Fruit fly (Drosophila melanogaster) whole organism, embryonic: ENCODE measurements around the gene CG9757.
A peak's percentile ranks its signal among the peaks of the same experiment; 100 is the strongest.

ENCODE experiments used
- Bdp1 ChIP-seq: fragments of 200-800 bp; sonication (Bioruptor generic); optimal IDR thresholded peaks from 3 replicates; lab custom pipeline; 2016; ENCODE audit warnings: missing biosample characterization, missing genetic modification characterization
- Blimp-1 ChIP-seq: fragments of 200-800 bp; sonication (Bioruptor generic); optimal IDR thresholded peaks from 3 replicates; lab custom pipeline; 2018; ENCODE audit warnings: missing biosample characterization, missing genetic modification characterization, mild to moderate bottlenecking, moderate library complexity, missing genetic modification reagents
- CG10147 ChIP-seq: fragments of 200-800 bp; sonication (Bioruptor generic); optimal IDR thresholded peaks from 2 replicates; lab custom pipeline; 2019; ENCODE audit warnings: missing biosample characterization, mild to moderate bottlenecking, missing genetic modification characterization, moderate library complexity
- CG10209 ChIP-seq: fragments of 200-800 bp; sonication (Bioruptor generic); optimal IDR thresholded peaks from 3 replicates; lab custom pipeline; 2017; ENCODE audit warnings: missing biosample characterization, mild to moderate bottlenecking, missing genetic modification characterization, missing genetic modification reagents
- CG11247 ChIP-seq: fragments of 200-800 bp; sonication (Bioruptor generic); IDR thresholded peaks from 2 replicates; pipeline ENCODE4 v1.3.6; 2022; ENCODE audit warnings: missing biosample characterization, missing genetic modification characterization
- CG12219 ChIP-seq: fragments of 200-800 bp; sonication (Bioruptor generic); optimal IDR thresholded peaks from 3 replicates; lab custom pipeline; 2018; ENCODE audit warnings: missing biosample characterization, mild to moderate bottlenecking, missing genetic modification characterization
- CG13894 ChIP-seq: fragments of 200-800 bp; sonication (Bioruptor generic); optimal IDR thresholded peaks from 3 replicates; lab custom pipeline; 2018; ENCODE audit warnings: missing biosample characterization, mild to moderate bottlenecking, missing genetic modification characterization, moderate library complexity
- CG14050 ChIP-seq: fragments of 200-800 bp; sonication (Bioruptor generic); IDR thresholded peaks from 3 replicates; pipeline ENCODE4 v1.3.6; 2022; ENCODE audit warnings: missing biosample characterization, missing genetic modification characterization
- CG15011 ChIP-seq: fragments of 200-800 bp; sonication (Bioruptor generic); optimal IDR thresholded peaks from 3 replicates; lab custom pipeline; 2018; ENCODE audit warnings: missing biosample characterization, mild to moderate bottlenecking, missing genetic modification characterization
- CG15479 ChIP-seq: fragments of 200-800 bp; sonication (Bioruptor generic); optimal IDR thresholded peaks from 3 replicates; lab custom pipeline; 2019; ENCODE audit warnings: missing biosample characterization, mild to moderate bottlenecking, missing genetic modification characterization, moderate library complexity
- CG16779 ChIP-seq: fragments of 200-800 bp; sonication (Bioruptor generic); IDR thresholded peaks from 2 replicates; pipeline ENCODE4 v1.3.6; 2022; ENCODE audit warnings: missing biosample characterization, missing genetic modification characterization
- CG16813 ChIP-seq: fragments of 200-800 bp; sonication (Bioruptor generic); IDR thresholded peaks from 3 replicates; pipeline ENCODE4 v1.3.6; 2022; ENCODE audit warnings: missing biosample characterization, missing genetic modification characterization; ENCODE audit not compliant: partially characterized antibody
- CG17361 ChIP-seq: fragments of 200-800 bp; sonication (Bioruptor generic); IDR thresholded peaks from 3 replicates; pipeline ENCODE4 v1.3.6; 2022; ENCODE audit warnings: missing biosample characterization, missing genetic modification characterization
- CG17612 ChIP-seq: fragments of 200-800 bp; sonication (Bioruptor generic); IDR thresholded peaks from 2 replicates; pipeline ENCODE4 v1.3.6; 2022; ENCODE audit warnings: missing biosample characterization, missing genetic modification characterization
- CG17912 ChIP-seq: fragments of 200-800 bp; sonication (Bioruptor generic); optimal IDR thresholded peaks from 2 replicates; lab custom pipeline; 2018; ENCODE audit warnings: missing biosample characterization, mild to moderate bottlenecking, missing genetic modification characterization
- CG18764 ChIP-seq: fragments of 200-800 bp; sonication (Bioruptor generic); optimal IDR thresholded peaks from 3 replicates; lab custom pipeline; 2016; ENCODE audit warnings: missing biosample characterization, missing genetic modification characterization
- CG31224 ChIP-seq: fragments of 200-800 bp; sonication (Bioruptor generic); IDR thresholded peaks from 2 replicates; pipeline ENCODE4 v1.3.6; 2022; ENCODE audit warnings: missing biosample characterization, missing genetic modification characterization
- CG3281 ChIP-seq: fragments of 200-800 bp; sonication (Bioruptor generic); optimal IDR thresholded peaks from 3 replicates; lab custom pipeline; 2017; ENCODE audit warnings: missing biosample characterization, mild to moderate bottlenecking, missing genetic modification characterization
- CG34224 ChIP-seq: fragments of 200-800 bp; sonication (Bioruptor generic); IDR thresholded peaks from 3 replicates; pipeline ENCODE4 v1.3.6; 2022; ENCODE audit warnings: missing biosample characterization, missing genetic modification characterization; ENCODE audit not compliant: partially characterized antibody
- CG4360 ChIP-seq: fragments of 200-800 bp; sonication (Bioruptor generic); IDR thresholded peaks from 2 replicates; pipeline ENCODE4 v1.3.6; 2022; ENCODE audit warnings: missing biosample characterization, missing genetic modification characterization
- CG4617 ChIP-seq: fragments of 200-800 bp; sonication (Bioruptor generic); optimal IDR thresholded peaks from 3 replicates; lab custom pipeline; 2016; ENCODE audit warnings: missing biosample characterization, missing genetic modification characterization, borderline replicate concordance
- E2f2 ChIP-seq: fragments of 200-800 bp; sonication (Bioruptor generic); IDR thresholded peaks from 2 replicates; pipeline ENCODE4 v1.3.6; 2022; ENCODE audit warnings: missing biosample characterization, missing genetic modification characterization
- ERR ChIP-seq: fragments of 200-800 bp; sonication (Bioruptor generic); optimal IDR thresholded peaks from 2 replicates; lab custom pipeline; 2016; ENCODE audit warnings: missing biosample characterization, missing genetic modification characterization
- Fer3 ChIP-seq: fragments of 200-800 bp; sonication (Bioruptor generic); optimal IDR thresholded peaks from 2 replicates; lab custom pipeline; 2018; ENCODE audit warnings: missing biosample characterization, mild to moderate bottlenecking, missing genetic modification characterization, moderate library complexity
- GATAe ChIP-seq: fragments of 200-800 bp; sonication (Bioruptor generic); conservative IDR thresholded peaks from 2 replicates; pipeline ENCODE4 v1.3.6; 2022; ENCODE audit warnings: missing biosample characterization, missing genetic modification characterization
- Jarid2 ChIP-seq: fragments of 200-800 bp; sonication (Bioruptor generic); optimal IDR thresholded peaks from 3 replicates; lab custom pipeline; 2017; ENCODE audit warnings: mild to moderate bottlenecking, missing biosample characterization, missing genetic modification reagents, missing genetic modification characterization
- Opbp ChIP-seq: fragments of 200-800 bp; sonication (Bioruptor generic); IDR thresholded peaks from 3 replicates; pipeline ENCODE4 v1.3.6; 2022; ENCODE audit warnings: missing biosample characterization, missing genetic modification characterization; ENCODE audit not compliant: partially characterized antibody
- Scr ChIP-seq: fragments of 200-800 bp; sonication (Bioruptor generic); IDR thresholded peaks from 2 replicates; pipeline ENCODE4 v1.3.6; 2022; ENCODE audit warnings: missing biosample characterization, missing genetic modification characterization; ENCODE audit not compliant: partially characterized antibody
- Sry-δ ChIP-seq: fragments of 200-800 bp; sonication (Bioruptor generic); optimal IDR thresholded peaks from 2 replicates; lab custom pipeline; 2016; ENCODE audit warnings: missing biosample characterization, missing genetic modification characterization
- Usf ChIP-seq: fragments of 200-800 bp; sonication (Bioruptor generic); optimal IDR thresholded peaks from 2 replicates; lab custom pipeline; 2017; ENCODE audit warnings: missing genotype, missing biosample characterization, missing genetic modification characterization
- Vsx1 ChIP-seq: fragments of 200-800 bp; sonication (Bioruptor generic); optimal IDR thresholded peaks from 2 replicates; lab custom pipeline; 2017; ENCODE audit warnings: missing biosample characterization, mild to moderate bottlenecking, missing genetic modification characterization, missing genetic modification reagents
- YL-1 ChIP-seq: fragments of 200-800 bp; sonication (Bioruptor generic); optimal IDR thresholded peaks from 3 replicates; lab custom pipeline; 2017; ENCODE audit warnings: missing biosample characterization, mild to moderate bottlenecking, missing genetic modification characterization
- chif ChIP-seq, 2 experiments: fragments of 200-800 bp; sonication (Bioruptor generic); optimal IDR thresholded peaks; 3 replicates each; lab custom pipeline; 2016; ENCODE audit warnings: missing biosample characterization in 2 of 2, missing genetic modification characterization in 2 of 2
- ci ChIP-seq: fragments of 200-800 bp; sonication (Bioruptor generic); IDR thresholded peaks from 3 replicates; pipeline ENCODE4 v1.3.6; 2022; ENCODE audit warnings: missing biosample characterization, missing genetic modification characterization
- dati ChIP-seq: fragments of 200-800 bp; sonication (Bioruptor generic); IDR thresholded peaks from 2 replicates; pipeline ENCODE4 v1.3.6; 2022; ENCODE audit warnings: missing biosample characterization, missing genetic modification characterization
- fd3F ChIP-seq: fragments of 200-800 bp; sonication (Bioruptor generic); optimal IDR thresholded peaks from 2 replicates; lab custom pipeline; 2018; ENCODE audit warnings: missing biosample characterization, mild to moderate bottlenecking, missing genetic modification characterization, moderate library complexity
- gem ChIP-seq: fragments of 200-800 bp; sonication (Bioruptor generic); optimal IDR thresholded peaks from 2 replicates; lab custom pipeline; 2019; ENCODE audit warnings: missing biosample characterization, mild to moderate bottlenecking, missing genetic modification characterization, moderate library complexity
- her ChIP-seq: fragments of 200-800 bp; sonication (Bioruptor generic); optimal IDR thresholded peaks from 2 replicates; lab custom pipeline; 2016; ENCODE audit warnings: missing biosample characterization, missing genetic modification characterization
- lov ChIP-seq, 2 experiments: fragments of 200-800 bp in 1 of 2; fragments of >200 bp in 1 of 2; sonication (Bioruptor generic) in 1 of 2; IDR thresholded peaks in 1 of 2; optimal IDR thresholded peaks in 1 of 2; 2 replicates in 1 of 2; 3 replicates in 1 of 2; pipeline versions ENCODE4 v1.3.6 to Lab custom; 2017 to 2022; ENCODE audit warnings: missing biosample characterization in 1 of 2, missing genetic modification characterization in 1 of 2
- luna ChIP-seq: fragments of 200-800 bp; sonication (Bioruptor generic); optimal IDR thresholded peaks from 2 replicates; lab custom pipeline; 2016; ENCODE audit warnings: missing biosample characterization, missing genetic modification characterization
- mld ChIP-seq: fragments of 200-800 bp; sonication (Bioruptor generic); IDR thresholded peaks from 3 replicates; pipeline ENCODE4 v1.3.6; 2022; ENCODE audit warnings: missing biosample characterization, missing genetic modification characterization; ENCODE audit not compliant: partially characterized antibody
- org-1 ChIP-seq: fragments of 200-800 bp; sonication (Bioruptor generic); optimal IDR thresholded peaks from 2 replicates; lab custom pipeline; 2017; ENCODE audit warnings: missing biosample characterization, missing genetic modification characterization
- otp ChIP-seq: fragments of 200-800 bp; sonication (Bioruptor generic); IDR thresholded peaks from 3 replicates; pipeline ENCODE4, ENCODE4 v1.3.6; 2022; ENCODE audit warnings: missing biosample characterization, missing genetic modification characterization
- slou ChIP-seq: fragments of 200-800 bp; sonication (Bioruptor generic); optimal IDR thresholded peaks from 3 replicates; lab custom pipeline; 2016; ENCODE audit warnings: missing biosample characterization, missing genetic modification characterization
- tgo ChIP-seq: fragments of 200-800 bp; sonication (Bioruptor generic); IDR thresholded peaks from 3 replicates; pipeline ENCODE4 v1.3.6; 2022; ENCODE audit warnings: missing biosample characterization, missing genetic modification characterization
- unc-4 ChIP-seq: fragments of 200-800 bp; sonication (Bioruptor generic); IDR thresholded peaks from 2 replicates; pipeline ENCODE4 v1.3.6; 2022; ENCODE audit warnings: missing biosample characterization, missing genetic modification characterization; ENCODE audit not compliant: partially characterized antibody
- zfh2 ChIP-seq: fragments of 200-800 bp; sonication (Bioruptor generic); optimal IDR thresholded peaks from 2 replicates; lab custom pipeline; 2016; ENCODE audit warnings: missing biosample characterization, missing genetic modification characterization

The CG9757 gene

DNA sequence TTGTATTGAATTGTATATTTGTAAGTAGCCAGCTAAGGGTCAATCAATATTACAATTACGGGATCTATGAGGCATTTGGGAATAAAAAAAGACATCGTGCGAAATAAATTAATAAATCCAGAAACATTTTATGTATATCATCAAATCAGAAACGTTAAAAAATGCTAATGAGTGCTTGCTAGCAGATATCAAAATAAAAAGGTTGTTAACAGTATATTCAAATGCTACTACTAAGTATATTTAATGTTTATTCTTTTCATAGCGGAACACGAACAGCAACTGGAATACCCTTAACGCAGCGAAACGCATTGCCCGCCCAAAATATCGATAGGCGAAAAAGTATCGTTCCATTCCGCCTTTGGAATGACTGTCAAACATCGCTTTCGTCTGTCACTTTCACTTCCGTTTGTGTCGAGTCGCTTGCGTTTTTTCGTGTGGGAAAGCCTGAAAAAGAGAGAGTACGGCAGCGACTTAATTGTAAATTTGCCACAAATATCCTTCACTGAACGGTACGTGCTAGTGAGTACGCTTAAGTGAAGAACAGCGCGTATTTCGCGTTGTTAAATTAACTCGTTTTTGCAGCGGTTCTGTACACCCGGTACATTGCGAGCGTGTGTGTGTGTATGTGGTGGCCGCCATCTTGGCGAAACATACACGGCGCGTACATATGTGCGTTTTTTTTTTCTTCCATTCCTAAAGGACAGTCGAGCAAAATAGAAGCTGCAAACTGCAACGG, 48.9 kb upstream of the CG9757 start, which contains the start of gene B52 (continued):
- TF ChIP-seq dati (GFP tag; lab: Robert Waterston, UW) (0 out of 2 replicates have a peak, but pooled peaks have one; percentile 40), lov (optimal IDR thresholded peaks at IDR 0.05; lab: Kevin White, UChicago) (no peak), lov (GFP tag; IDR thresholded peaks at IDR 0.05; lab: Robert Waterston, UW) (peak; percentile 69; the same call in 1 of the 3 replicates), org-1 (GFP tag; lab: Kevin White, UChicago) (peak; percentile 44), CG16779 (GFP tag; lab: Robert Waterston, UW) (peak; percentile 61), Bdp1 (peak; percentile 45), CG12219 (GFP tag; lab: Kevin White, UChicago) (peak; percentile 62), Scr (GFP tag; lab: Robert Waterston, UW) (peak; percentile 55), Usf (no peak), mld (GFP tag; lab: Robert Waterston, UW) (0 out of 3 replicates have a peak, but pooled peaks have one; percentile 24), Sry-δ (GFP tag; lab: Kevin White, UChicago) (peak; percentile 60), Vsx1 (peak; percentile 62), chif (GFP tag; optimal IDR thresholded peaks at IDR 0.05; lab: Kevin White, UChicago) (no peak), YL-1 (GFP tag; lab: Kevin White, UChicago) (peak; percentile 96), tgo (GFP tag; lab: Robert Waterston, UW) (peak; percentile 23; the same call in 1 of the 3 replicates), CG16813 (GFP tag; lab: Robert Waterston, UW) (peak; percentile 60), CG14050 (GFP tag; lab: Robert Waterston, UW) (no peak), CG15479 (GFP tag; lab: Kevin White, UChicago) (peak; percentile 18), CG13894 (tag; lab: Kevin White, UChicago) (no peak), otp (peak; percentile 81; the same call in 2 of the 3 replicates), CG31224 (GFP tag; lab: Robert Waterston, UW) (peak; percentile 43), CG15011 (GFP tag; lab: Kevin White, UChicago) (peak; percentile 51), Fer3 (tag; lab: Kevin White, UChicago) (peak; percentile 73), CG10209 (GFP tag; lab: Kevin White, UChicago) (peak; percentile 65), CG4360 (GFP tag; lab: Robert Waterston, UW) (no peak), Jarid2 (GFP tag; lab: Kevin White, UChicago) (peak; percentile 74), CG17912 (GFP tag; lab: Kevin White, UChicago) (peak; percentile 71), ERR (GFP tag; lab: Kevin White, UChicago) (peak; percentile 16), CG11247 (GFP tag; lab: Robert Waterston, UW) (peak; percentile 63), CG18764 (GFP tag; lab: Kevin White, UChicago) (peak; percentile 55), GATAe (no peak), fd3F (GFP tag; lab: Kevin White, UChicago) (peak; percentile 34), Opbp (GFP tag; lab: Robert Waterston, UW) (peak; percentile 54), CG17361 (GFP tag; lab: Robert Waterston, UW) (peak; percentile 78), CG17612 (peak; percentile 54; the same call in 1 of the 2 replicates), CG3281 (GFP tag; lab: Kevin White, UChicago) (peak; percentile 81), gem (peak; percentile 41), CG34224 (no peak), slou (GFP tag; lab: Kevin White, UChicago) (no peak), zfh2 (GFP tag; lab: Kevin White, UChicago) (peak; percentile 53), CG4617 (GFP tag; lab: Kevin White, UChicago) (peak; percentile 9), unc-4 (GFP tag; lab: Robert Waterston, UW) (peak; percentile 45; the same call in 1 of the 2 replicates), E2f2 (GFP tag; lab: Robert Waterston, UW) (peak; percentile 50; the same call in 1 of the 2 replicates), ci (GFP tag; lab: Robert Waterston, UW) (peak; percentile 94), luna (GFP tag; lab: Kevin White, UChicago) (peak; percentile 53), CG10147 (GFP tag; lab: Kevin White, UChicago) (peak; percentile 42), Blimp-1 (GFP tag; lab: Kevin White, UChicago) (peak; percentile 93), her (GFP tag; lab: Kevin White, UChicago) (peak; percentile 71)
